Fruit fly (Drosophila melanogaster): ENCODE measurements around the gene sens.

Gene sens

DNA sequence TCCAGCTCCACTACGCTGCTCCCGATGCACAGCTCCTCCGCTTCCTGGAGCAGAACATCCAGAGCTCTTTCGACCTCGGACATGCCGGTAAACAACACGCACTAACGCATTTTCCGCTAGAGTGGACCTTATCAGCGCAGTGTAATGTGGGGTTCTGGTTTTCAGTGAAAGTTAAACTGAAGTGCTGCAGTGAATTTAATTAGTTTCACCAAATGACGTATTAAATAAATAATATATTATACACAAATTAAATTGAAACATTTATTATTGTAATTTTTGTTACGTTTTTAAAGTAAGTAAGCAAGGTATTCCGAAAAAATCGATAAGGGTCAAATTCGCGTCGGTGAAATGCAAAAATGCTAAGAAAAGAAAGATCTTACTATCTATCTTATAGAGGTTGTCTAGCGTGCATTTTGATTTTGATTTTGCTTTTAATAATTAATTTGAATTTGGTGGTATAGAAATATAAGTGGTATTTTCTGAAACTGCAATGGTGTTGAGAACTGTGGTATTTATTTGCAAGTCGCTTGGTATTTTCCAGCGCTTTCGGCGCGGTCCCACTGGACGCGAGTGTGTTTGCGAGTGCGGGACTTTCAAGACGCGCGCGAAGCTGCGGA lies 49.4 kb upstream of the sens start, which contains the start of the genes JMJD7 and CG10738 (continued):
- TF ChIP-seq CG6654 (GFP tag; optimal IDR thresholded peaks at IDR 0.05) (peak; percentile 56), chm (GFP tag; IDR thresholded peaks at IDR 0.05) (peak; percentile 24; the same call in 1 of the 2 replicates), wor (GFP tag; IDR thresholded peaks at IDR 0.05) (no peak), luna (GFP tag; optimal IDR thresholded peaks at IDR 0.05) (no peak), jing (GFP tag; optimal IDR thresholded peaks at IDR 0.05) (no peak), B-H1 (GFP tag; IDR thresholded peaks at IDR 0.05) (peak; percentile 56; the same call in 2 of the 3 replicates), CG14860 (GFP tag; IDR thresholded peaks at IDR 0.05; ENCODE audit: partially characterized antibody) (no peak), onecut (GFP tag; IDR thresholded peaks at IDR 0.05) (peak; percentile 70)

DNA sequence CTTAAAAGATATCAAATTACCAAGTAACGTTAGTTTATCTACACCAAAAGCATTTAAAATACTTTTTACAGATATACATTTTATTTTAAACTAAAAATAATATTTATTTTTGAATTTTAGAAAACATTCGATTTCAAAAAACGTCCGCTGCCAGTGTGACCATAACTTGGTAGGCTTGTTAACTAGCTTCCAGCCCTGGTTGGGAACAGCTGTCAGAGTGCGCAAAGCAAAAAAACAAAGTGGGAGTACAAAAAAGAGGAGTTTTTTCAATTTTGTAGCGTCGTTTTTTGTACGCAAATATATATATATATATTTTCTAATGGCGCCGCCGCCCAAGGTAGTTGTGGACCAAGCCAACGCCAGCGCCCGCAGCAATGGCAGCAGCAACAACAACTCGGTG lies 41.5 kb upstream of the sens start, which contains the start of gene cmb:
TSS of gene cmb (plus strand) at position 195 of the 400 bp plus-strand sequence.
- TF ChIP-seq CG30403 (GFP tag; optimal IDR thresholded peaks at IDR 0.05) (no peak), sqz (GFP tag; optimal IDR thresholded peaks at IDR 0.05) (peak; percentile 88), Med (GFP tag) (peak; percentile 27), CG15479 (GFP tag; optimal IDR thresholded peaks at IDR 0.05) (peak; percentile 68), Myb (GFP tag; optimal IDR thresholded peaks at IDR 0.05) (peak; percentile 35), CG14441 (GFP tag; IDR thresholded peaks at IDR 0.05) (no peak), z (GFP tag; IDR thresholded peaks at IDR 0.05) (no peak), phol (tag; optimal IDR thresholded peaks at IDR 0.05) (peak; percentile 27), CG18764 (GFP tag; optimal IDR thresholded peaks at IDR 0.05) (no peak), jumu (GFP tag; optimal IDR thresholded peaks at IDR 0.05) (no peak), MBD-R2 (GFP tag; IDR thresholded peaks at IDR 0.05) (peak; percentile 96), YL-1 (GFP tag; optimal IDR thresholded peaks at IDR 0.05) (peak; percentile 53), BEAF-32 (GFP tag; optimal IDR thresholded peaks at IDR 0.05) (peak; percentile 15), pros (GFP tag; optimal IDR thresholded peaks at IDR 0.05) (no peak), trem (tag; optimal IDR thresholded peaks at IDR 0.05) (peak; percentile 40), Dref (GFP tag; IDR thresholded peaks at IDR 0.05) (0 out of 2 replicates have a peak, but pooled peaks have one; percentile 22), CG12391 (tag; optimal IDR thresholded peaks at IDR 0.05) (peak; percentile 9), CG4617 (GFP tag; optimal IDR thresholded peaks at IDR 0.05; ENCODE audit: borderline replicate concordance) (peak; percentile 39), Mes4 (GFP tag; optimal IDR thresholded peaks at IDR 0.05) (no peak), lov (optimal IDR thresholded peaks at IDR 0.05) (no peak), lov (GFP tag; IDR thresholded peaks at IDR 0.05) (no peak), pb (GFP tag; optimal IDR thresholded peaks at IDR 0.05) (no peak), inv (GFP tag; IDR thresholded peaks at IDR 0.05; ENCODE audit: partially characterized antibody) (no peak), crp (GFP tag; optimal IDR thresholded peaks at IDR 0.05) (peak; percentile 61 to 94), CG2712 (tag; optimal IDR thresholded peaks at IDR 0.05) (peak; percentile 47), CG7271 (tag; optimal IDR thresholded peaks at IDR 0.05) (no peak), CG12769 (tag; optimal IDR thresholded peaks at IDR 0.05) (no peak), CG15514 (GFP tag; optimal IDR thresholded peaks at IDR 0.05) (peak; percentile 46), Drgx (GFP tag; IDR thresholded peaks at IDR 0.05) (peak; percentile 90), yki (optimal IDR thresholded peaks at IDR 0.05) (no peak), pan (optimal IDR thresholded peaks at IDR 0.05) (no peak), pan (GFP tag; optimal IDR thresholded peaks at IDR 0.05 in 1 of 2, IDR thresholded peaks at IDR 0.05 in 1 of 2) (no peak), salm (tag; optimal IDR thresholded peaks at IDR 0.05) (no peak), CG3065 (GFP tag; optimal IDR thresholded peaks at IDR 0.05) (no peak), CG10267 (tag; optimal IDR thresholded peaks at IDR 0.05) (peak; percentile 19), CG13287 (GFP tag; IDR thresholded peaks at IDR 0.05; ENCODE audit: partially characterized antibody) (peak; percentile 38; the same call in 1 of the 2 replicates), Dp (GFP tag; optimal IDR thresholded peaks at IDR 0.05) (peak; percentile 75), gsb (GFP tag; IDR thresholded peaks at IDR 0.05) (no peak), CG10543 (GFP tag; optimal IDR thresholded peaks at IDR 0.05) (no peak), ewg (GFP tag; optimal IDR thresholded peaks at IDR 0.05) (peak; percentile 60), bbx (GFP tag; IDR thresholded peaks at IDR 0.05; ENCODE audit: partially characterized antibody) (no peak)
